Fruit fly (Drosophila melanogaster) whole organism, embryonic: ENCODE data around the gene vas.

Experiments
- CG1647 ChIP-seq: fragments of 200-800 bp; sonication (Bioruptor generic); optimal IDR thresholded peaks from 3 replicates; lab custom pipeline; 2016; ENCODE audit warnings: missing biosample characterization, missing genetic modification characterization
- CG2202 ChIP-seq: fragments of 200-800 bp; sonication (Bioruptor generic); optimal IDR thresholded peaks from 2 replicates; lab custom pipeline; 2018; ENCODE audit warnings: missing biosample characterization, mild to moderate bottlenecking, missing genetic modification characterization
- Sry-β ChIP-seq: fragments of 200-800 bp; sonication (Bioruptor generic); optimal IDR thresholded peaks from 2 replicates; lab custom pipeline; 2018; ENCODE audit warnings: missing biosample characterization, mild to moderate bottlenecking, missing genetic modification characterization, moderate library complexity
- cg ChIP-seq: fragments of 200-800 bp; sonication (Bioruptor generic); optimal IDR thresholded peaks from 3 replicates; lab custom pipeline; 2019; ENCODE audit warnings: missing biosample characterization, mild to moderate bottlenecking, missing genetic modification characterization, moderate library complexity
- chinmo ChIP-seq: fragments of 200-800 bp; sonication (Bioruptor generic); IDR thresholded peaks from 4 replicates; pipeline ENCODE4 v1.3.6; 2022; ENCODE audit warnings: missing biosample characterization, missing genetic modification characterization; ENCODE audit not compliant: partially characterized antibody
- chm ChIP-seq: fragments of 200-800 bp; sonication (Bioruptor generic); IDR thresholded peaks from 2 replicates; pipeline ENCODE4 v1.3.6; 2022; ENCODE audit warnings: missing biosample characterization, missing genetic modification characterization
- fd3F ChIP-seq: fragments of 200-800 bp; sonication (Bioruptor generic); optimal IDR thresholded peaks from 2 replicates; lab custom pipeline; 2018; ENCODE audit warnings: missing biosample characterization, mild to moderate bottlenecking, missing genetic modification characterization, moderate library complexity
- schlank ChIP-seq: fragments of 200-800 bp; sonication (Bioruptor generic); optimal IDR thresholded peaks from 2 replicates; lab custom pipeline; 2018; ENCODE audit warnings: missing biosample characterization, mild to moderate bottlenecking, missing genetic modification characterization

dm6 chr2L:15055105-15055504 is 6.4 kb upstream of the vas start:
- TF ChIP-seq schlank (no peak), fd3F (GFP tag; lab: Kevin White, UChicago) (no peak), CG2202 (tag; lab: Kevin White, UChicago) (no peak), cg (no peak), chinmo (GFP tag; lab: Robert Waterston, UW) (no peak), chm (no peak), CG1647 (GFP tag; lab: Kevin White, UChicago) (no peak), Sry-β (no peak)
